Worm (Caenorhabditis elegans) whole organism, young adult: Measurements from ENCODE around the gene idpa-3.

Experiments
- B0019.2 ChIP-seq: fragments of 200-800 bp; sonication (Bioruptor generic); conservative IDR thresholded peaks from 2 replicates; pipeline ENCODE4 v1.3.6; 2022; ENCODE audit warnings: missing genetic modification reagents, missing genetic modification characterization, missing compliant biosample characterization
- B0035.1 ChIP-seq: sonication (generic microtip); optimal IDR thresholded peaks from 2 replicates; lab custom pipeline; 2016; ENCODE audit warnings: missing genetic modification characterization, mild to moderate bottlenecking, missing compliant biosample characterization, missing genotype, missing genetic modification reagents
- B0261.1 ChIP-seq: sonication (generic microtip); optimal IDR thresholded peaks from 2 replicates; lab custom pipeline; 2016; ENCODE audit warnings: mild to moderate bottlenecking, missing genetic modification characterization, moderate library complexity, missing compliant biosample characterization
- C17E4.6 ChIP-seq: fragments of 200-800 bp; sonication (Bioruptor generic); IDR thresholded peaks from 2 replicates; pipeline ENCODE4 v1.3.6; 2022; ENCODE audit warnings: missing genetic modification reagents, missing genetic modification characterization, missing compliant biosample characterization
- D2030.7 ChIP-seq: fragments of 200-800 bp; sonication (Bioruptor generic); IDR thresholded peaks from 2 replicates; pipeline ENCODE4 v1.3.6; 2022; ENCODE audit warnings: missing genetic modification reagents, missing genetic modification characterization, missing compliant biosample characterization
- F10E7.11 ChIP-seq: sonication (generic microtip); optimal IDR thresholded peaks from 2 replicates; lab custom pipeline; 2017; ENCODE audit warnings: mild to moderate bottlenecking, missing genetic modification characterization, moderate library complexity, missing compliant biosample characterization
- F22D6.2 ChIP-seq: sonication (generic microtip); optimal IDR thresholded peaks from 2 replicates; lab custom pipeline; 2016; ENCODE audit warnings: mild to moderate bottlenecking, missing genetic modification characterization, missing compliant biosample characterization
- F23B12.7 ChIP-seq: sonication (generic microtip); optimal IDR thresholded peaks from 2 replicates; lab custom pipeline; 2017; ENCODE audit warnings: missing genetic modification characterization, mild to moderate bottlenecking, missing compliant biosample characterization, antibody characterized with exemption, moderate library complexity; ENCODE audit not compliant: insufficient read depth
- F39B2.1 ChIP-seq: fragments of 200-800 bp; sonication (Bioruptor generic); IDR thresholded peaks from 2 replicates; pipeline ENCODE4 v1.3.6; 2022; ENCODE audit warnings: missing genetic modification reagents, missing genetic modification characterization, missing compliant biosample characterization
- F49E8.2 ChIP-seq: sonication (generic microtip); optimal IDR thresholded peaks from 3 replicates; lab custom pipeline; 2017; ENCODE audit warnings: missing genetic modification characterization, mild to moderate bottlenecking, missing compliant biosample characterization, antibody characterized with exemption, moderate library complexity; ENCODE audit not compliant: insufficient read depth
- F57C9.4 ChIP-seq: sonication (generic microtip); optimal IDR thresholded peaks from 2 replicates; lab custom pipeline; 2017; ENCODE audit warnings: mild to moderate bottlenecking, missing genetic modification characterization, missing compliant biosample characterization
- K12H6.12 ChIP-seq: fragments of 200-800 bp; sonication (Bioruptor generic); optimal IDR thresholded peaks from 2 replicates; lab custom pipeline; 2018; ENCODE audit warnings: mild to moderate bottlenecking, missing genetic modification characterization, missing compliant biosample characterization
- Y53F4B.3 ChIP-seq: fragments of 200-800 bp; sonication (Bioruptor generic); IDR thresholded peaks from 2 replicates; pipeline ENCODE4 v1.3.6; 2022; ENCODE audit warnings: missing genetic modification reagents, missing genetic modification characterization, missing compliant biosample characterization
- Y56A3A.18 ChIP-seq: fragments of 200-800 bp; sonication (Bioruptor generic); IDR thresholded peaks from 2 replicates; pipeline ENCODE4 v1.3.6; 2022; ENCODE audit warnings: missing genetic modification reagents, missing genetic modification characterization, missing compliant biosample characterization
- aptf-2 ChIP-seq: fragments of 200-800 bp; sonication (Bioruptor generic); conservative IDR thresholded peaks from 2 replicates; pipeline ENCODE4 v1.3.6; 2022; ENCODE audit warnings: missing genetic modification reagents, missing genetic modification characterization, missing compliant biosample characterization
- aptf-3 ChIP-seq: fragments of 200-800 bp; sonication (Bioruptor generic); IDR thresholded peaks from 2 replicates; pipeline ENCODE4 v1.3.6; 2022; ENCODE audit warnings: missing genetic modification characterization, missing compliant biosample characterization
- attf-3 ChIP-seq: fragments of 200-800 bp; sonication (Bioruptor generic); conservative IDR thresholded peaks from 2 replicates; pipeline ENCODE4 v1.3.6; 2022; ENCODE audit warnings: missing genetic modification reagents, missing genetic modification characterization, missing compliant biosample characterization
- attf-6 ChIP-seq: fragments of 200-800 bp; sonication (Bioruptor generic); IDR thresholded peaks from 2 replicates; pipeline ENCODE4 v1.3.6; 2022; ENCODE audit warnings: missing genetic modification reagents, missing genetic modification characterization, missing compliant biosample characterization
- bed-1 ChIP-seq: fragments of 200-800 bp; sonication (Bioruptor generic); IDR thresholded peaks from 2 replicates; pipeline ENCODE4 v1.3.6; 2022; ENCODE audit warnings: missing genetic modification reagents, missing genetic modification characterization, missing compliant biosample characterization
- cebp-1 ChIP-seq, 2 experiments: fragments of 200-800 bp in 1 of 2; sonication (Bioruptor generic) in 1 of 2; sonication (generic microtip) in 1 of 2; IDR thresholded peaks in 1 of 2; optimal IDR thresholded peaks in 1 of 2; 2 replicates each; pipeline versions ENCODE4 v1.3.6 to Lab custom; 2017 to 2022; ENCODE audit warnings: missing compliant biosample characterization in 2 of 2, missing genetic modification characterization in 2 of 2, mild to moderate bottlenecking in 1 of 2, missing genetic modification reagents in 1 of 2, moderate library complexity in 1 of 2
- ceh-100 ChIP-seq: fragments of 200-800 bp; sonication (Bioruptor generic); IDR thresholded peaks from 2 replicates; pipeline ENCODE4 v1.3.6; 2022; ENCODE audit warnings: missing genetic modification reagents, missing genetic modification characterization, missing compliant biosample characterization
- ceh-40 ChIP-seq: fragments of 200-800 bp; sonication (Bioruptor generic); IDR thresholded peaks from 2 replicates; pipeline ENCODE4 v1.3.6; 2022; ENCODE audit warnings: missing genetic modification characterization, missing compliant biosample characterization
- ceh-79 ChIP-seq: sonication (generic microtip); optimal IDR thresholded peaks from 2 replicates; lab custom pipeline; 2017; ENCODE audit warnings: mild to moderate bottlenecking, missing genetic modification characterization, missing compliant biosample characterization
- ceh-91 ChIP-seq: fragments of 200-800 bp; sonication (Bioruptor generic); IDR thresholded peaks from 2 replicates; pipeline ENCODE4 v1.3.6; 2022; ENCODE audit warnings: missing genetic modification reagents, missing genetic modification characterization, missing compliant biosample characterization
- egl-18 ChIP-seq: fragments of 200-800 bp; sonication (Bioruptor generic); IDR thresholded peaks from 2 replicates; pipeline ENCODE4 v1.3.6; 2022; ENCODE audit warnings: missing genetic modification reagents, missing genetic modification characterization, missing compliant biosample characterization
- lin-35 ChIP-seq, 3 experiments: fragments of 150-350 bp in 2 of 3; sonication (generic microtip) in 1 of 3; optimal IDR thresholded peaks; 2 replicates each; lab custom pipeline; 2014 to 2018; ENCODE audit warnings: missing biosample characterization in 3 of 3, missing genetic modification characterization in 3 of 3, missing genetic modification reagents in 3 of 3
- mcd-1 ChIP-seq: fragments of 200-800 bp; sonication (Bioruptor generic); IDR thresholded peaks from 2 replicates; pipeline ENCODE4 v1.3.6; 2022; ENCODE audit warnings: missing genetic modification reagents, missing genetic modification characterization, missing compliant biosample characterization
- nhr-120 ChIP-seq: fragments of 200-800 bp; sonication (Bioruptor generic); IDR thresholded peaks from 2 replicates; pipeline ENCODE4 v1.3.6; 2022; ENCODE audit warnings: missing genetic modification characterization, missing compliant biosample characterization
- nhr-179 ChIP-seq: sonication (generic microtip); optimal IDR thresholded peaks from 2 replicates; lab custom pipeline; 2016; ENCODE audit warnings: mild to moderate bottlenecking, missing genetic modification characterization, missing compliant biosample characterization
- nhr-27 ChIP-seq: fragments of 200-800 bp; sonication (Bioruptor generic); optimal IDR thresholded peaks from 2 replicates; lab custom pipeline; 2018; ENCODE audit warnings: mild to moderate bottlenecking, missing genetic modification characterization, moderate library complexity, missing compliant biosample characterization
- nhr-80 ChIP-seq: sonication (generic microtip); optimal IDR thresholded peaks from 2 replicates; lab custom pipeline; 2016; ENCODE audit warnings: missing genetic modification characterization, missing compliant biosample characterization
- pbrm-1 ChIP-seq: fragments of 200-800 bp; sonication (Bioruptor generic); IDR thresholded peaks from 2 replicates; pipeline ENCODE4 v1.3.6; 2022; ENCODE audit warnings: missing genetic modification reagents, missing genetic modification characterization, missing compliant biosample characterization
- pha-4 ChIP-seq: fragments of 150-350 bp; sonication (generic microtip); optimal IDR thresholded peaks from 2 replicates; lab custom pipeline; 2014; ENCODE audit warnings: missing biosample characterization, missing genetic modification reagents, missing genetic modification characterization
- rcor-1 ChIP-seq: fragments of 200-800 bp; sonication (Bioruptor generic); IDR thresholded peaks from 2 replicates; pipeline ENCODE4 v1.3.6; 2022; ENCODE audit warnings: missing genetic modification reagents, missing genetic modification characterization, missing compliant biosample characterization
- rec-8 ChIP-seq, 2 experiments: sonication (generic microtip); optimal IDR thresholded peaks; 2 replicates each; lab custom pipeline; 2016; ENCODE audit warnings: mild to moderate bottlenecking in 2 of 2, missing genetic modification characterization in 2 of 2, missing genetic modification reagents in 2 of 2, missing genotype in 2 of 2, missing biosample characterization in 1 of 2, missing compliant biosample characterization in 1 of 2, moderate library complexity in 1 of 2
- sdz-38 ChIP-seq: sonication (generic microtip); optimal IDR thresholded peaks from 2 replicates; lab custom pipeline; 2016; ENCODE audit warnings: missing genotype, missing genetic modification characterization, missing compliant biosample characterization
- snpc-1.3 ChIP-seq: sonication (generic microtip); optimal IDR thresholded peaks from 2 replicates; lab custom pipeline; 2017; ENCODE audit warnings: missing genetic modification characterization, mild to moderate bottlenecking, missing compliant biosample characterization, antibody characterized with exemption, moderate library complexity, missing genotype, missing genetic modification reagents; ENCODE audit not compliant: insufficient read depth
- tbx-9 ChIP-seq: sonication (generic microtip); optimal IDR thresholded peaks from 2 replicates; lab custom pipeline; 2016; ENCODE audit warnings: borderline replicate concordance, missing genetic modification characterization, inconsistent platforms, missing compliant biosample characterization
- ztf-22 ChIP-seq: fragments of 200-800 bp; sonication (Bioruptor generic); optimal IDR thresholded peaks from 2 replicates; lab custom pipeline; 2018; ENCODE audit warnings: mild to moderate bottlenecking, missing genetic modification characterization, moderate library complexity, missing compliant biosample characterization
- ztf-6 ChIP-seq: fragments of 200-800 bp; sonication (Bioruptor generic); IDR thresholded peaks from 2 replicates; pipeline ENCODE4 v1.3.6; 2022; ENCODE audit warnings: missing genetic modification reagents, missing genetic modification characterization, missing compliant biosample characterization

The idpa-3 gene

ce11 chrX:10340986-10341385 lies 4.7 kb downstream of the idpa-3 start, which contains the start of gene R07E3.1:
Gene R07E3.1, minus strand, starts transcription at chrX:10341161.
- TF ChIP-seq rcor-1 (GFP tag; lab: Robert Waterston, UW), result no peak
- TF ChIP-seq ceh-79 (tag; lab: Kevin White, UChicago), result no peak
- TF ChIP-seq Y53F4B.3 (GFP tag; lab: Robert Waterston, UW), result no peak
- no peak for TF ChIP-seq nhr-27 (tag; lab: Kevin White, UChicago)
- TF ChIP-seq ceh-91, result no peak
- peak; percentile 57 for TF ChIP-seq nhr-80 (tag; lab: Kevin White, UChicago)
- TF ChIP-seq tbx-9 (tag; lab: Kevin White, UChicago), result no peak
- TF ChIP-seq nhr-179 (tag; lab: Kevin White, UChicago), result no peak
- TF ChIP-seq ceh-40 (GFP tag; lab: Robert Waterston, UW), result no peak
- TF ChIP-seq B0035.1 (tag; lab: Kevin White, UChicago), result no peak
- no peak for TF ChIP-seq rec-8 (tag; optimal IDR thresholded peaks at IDR 0.05; lab: Kevin White, UChicago)
- TF ChIP-seq lin-35 (GFP tag; optimal IDR thresholded peaks at IDR 0.05; lab: Kevin White, UChicago), result no peak
- no peak for TF ChIP-seq aptf-3 (GFP tag; lab: Robert Waterston, UW)
- no peak for TF ChIP-seq pha-4 (tag; lab: Kevin White, UChicago)
- TF ChIP-seq cebp-1 (GFP tag; IDR thresholded peaks at IDR 0.05; lab: Robert Waterston, UW), result 0 out of 2 replicates have a peak, but pooled peaks have one; percentile 15
- TF ChIP-seq cebp-1 (tag; optimal IDR thresholded peaks at IDR 0.05; lab: Kevin White, UChicago), result no peak

- TF ChIP-seq B0019.2 (GFP tag; lab: Robert Waterston, UW), result no peak
Observed at ce11 chrX:10350151-10350550, 13.9 kb downstream of the idpa-3 start.

ce11 chrX:10353857-10354256 lies 17.6 kb downstream of the idpa-3 start:
- TF ChIP-seq F39B2.1 (GFP tag; lab: Robert Waterston, UW) (no peak), Y56A3A.18 (GFP tag; lab: Robert Waterston, UW) (no peak), ztf-22 (no peak), snpc-1.3 (no peak), aptf-2 (GFP tag; lab: Robert Waterston, UW) (no peak), ceh-100 (GFP tag; lab: Robert Waterston, UW) (no peak), B0261.1 (tag; lab: Kevin White, UChicago) (no peak), ztf-6 (GFP tag; lab: Robert Waterston, UW) (no peak), F23B12.7 (tag; lab: Kevin White, UChicago) (no peak), nhr-27 (tag; lab: Kevin White, UChicago) (no peak), F57C9.4 (tag; lab: Kevin White, UChicago) (no peak), nhr-120 (no peak), bed-1 (no peak), F49E8.2 (no peak), F22D6.2 (no peak)

ce11 chrX:10355650-10356049 lies 19.4 kb downstream of the idpa-3 start, which contains the start of gene R07E3.7:
Gene R07E3.7, minus strand, starts transcription at chrX:10355750.
- TF ChIP-seq F10E7.11 (tag; lab: Kevin White, UChicago) (no peak), pbrm-1 (no peak), B0261.1 (tag; lab: Kevin White, UChicago) (no peak), egl-18 (GFP tag; lab: Robert Waterston, UW) (no peak), C17E4.6 (GFP tag; lab: Robert Waterston, UW) (no peak), mcd-1 (no peak), ztf-6 (GFP tag; lab: Robert Waterston, UW) (no peak), attf-6 (GFP tag; lab: Robert Waterston, UW) (no peak), K12H6.12 (no peak), D2030.7 (GFP tag; lab: Robert Waterston, UW) (no peak), sdz-38 (no peak), attf-3 (no peak), lin-35 (GFP tag; optimal IDR thresholded peaks at IDR 0.05; lab: Kevin White, UChicago) (no peak), bed-1 (no peak), nhr-80 (tag; lab: Kevin White, UChicago) (no peak), pha-4 (tag; lab: Kevin White, UChicago) (no peak)
